Fruit fly (Drosophila melanogaster) whole organism, wandering third instar larva: Measurements from ENCODE around the gene CG31697.

Source experiments
- Abd-B ChIP-seq: fragments of >200 bp; optimal IDR thresholded peaks from 2 replicates; lab custom pipeline; 2017; ENCODE audit warnings: missing biosample characterization, missing genetic modification characterization
- CG32264 ChIP-seq: fragments of 200-800 bp; sonication (Bioruptor generic); optimal IDR thresholded peaks from 2 replicates; lab custom pipeline; 2016; ENCODE audit warnings: missing biosample characterization, missing genetic modification characterization
- CG9705 ChIP-seq: fragments of 200-800 bp; sonication (Bioruptor generic); optimal IDR thresholded peaks from 2 replicates; lab custom pipeline; 2018; ENCODE audit warnings: missing biosample characterization, mild to moderate bottlenecking, missing genetic modification characterization
- CrebA ChIP-seq: fragments of 200-800 bp; sonication (Bioruptor generic); optimal IDR thresholded peaks from 2 replicates; lab custom pipeline; 2016; ENCODE audit warnings: missing biosample characterization, mild to moderate bottlenecking, missing genetic modification characterization, borderline replicate concordance
- Dfd ChIP-seq: fragments of >200 bp; optimal IDR thresholded peaks from 2 replicates; lab custom pipeline; 2017; ENCODE audit warnings: missing biosample characterization, missing genetic modification characterization
- Dif ChIP-seq: fragments of 200-275, 200-300 bp; sonication (Bioruptor generic); optimal IDR thresholded peaks from 2 replicates; lab custom pipeline; 2018; ENCODE audit warnings: missing biosample characterization, missing genetic modification characterization; ENCODE audit not compliant: partially characterized antibody
- GATAd ChIP-seq: sonication (Bioruptor generic); optimal IDR thresholded peaks from 2 replicates; lab custom pipeline; 2016; ENCODE audit warnings: missing biosample characterization, missing genetic modification characterization
- HLH106 ChIP-seq: fragments of 200-800 bp; optimal IDR thresholded peaks from 3 replicates; lab custom pipeline; 2019; ENCODE audit warnings: missing biosample characterization, mild to moderate bottlenecking, missing genetic modification characterization, moderate library complexity
- Hnf4 ChIP-seq: fragments of 200-800 bp; sonication (Bioruptor generic); optimal IDR thresholded peaks from 2 replicates; lab custom pipeline; 2016; ENCODE audit warnings: missing biosample characterization, mild to moderate bottlenecking, missing genetic modification characterization
- Hr78 ChIP-seq: fragments of >200 bp; optimal IDR thresholded peaks from 2 replicates; lab custom pipeline; 2017; ENCODE audit warnings: missing biosample characterization, missing genetic modification characterization
- Hr83 ChIP-seq: fragments of 200-300 bp; sonication (Bioruptor generic); optimal IDR thresholded peaks from 2 replicates; lab custom pipeline; 2016; ENCODE audit warnings: missing biosample characterization, mild to moderate bottlenecking, missing genetic modification characterization, moderate library complexity; ENCODE audit not compliant: poor library complexity, severe bottlenecking
- Jra ChIP-seq: sonication (Bioruptor generic); optimal IDR thresholded peaks from 2 replicates; lab custom pipeline; 2016; ENCODE audit warnings: missing biosample characterization, missing genetic modification characterization
- Mio ChIP-seq: sonication (Bioruptor generic); optimal IDR thresholded peaks from 2 replicates; lab custom pipeline; 2016; ENCODE audit warnings: missing biosample characterization, missing genetic modification characterization
- Myc ChIP-seq: fragments of >200 bp; optimal IDR thresholded peaks from 2 replicates; lab custom pipeline; 2017
- N ChIP-seq: fragments of >200 bp; optimal IDR thresholded peaks from 2 replicates; lab custom pipeline; 2018; ENCODE audit warnings: missing biosample characterization, missing external identifiers, missing genetic modification characterization
- OdsH ChIP-seq: fragments of 200-800 bp; sonication (Bioruptor generic); optimal IDR thresholded peaks from 2 replicates; lab custom pipeline; 2016; ENCODE audit warnings: missing biosample characterization, mild to moderate bottlenecking, missing genetic modification characterization
- Rel ChIP-seq, 2 experiments: fragments of 200-800 bp; sonication (Bioruptor generic) in 1 of 2; optimal IDR thresholded peaks; 2 replicates in 1 of 2; 3 replicates in 1 of 2; lab custom pipeline; 2016 to 2019; ENCODE audit warnings: mild to moderate bottlenecking in 2 of 2, missing biosample characterization in 2 of 2, missing genetic modification characterization in 2 of 2, moderate library complexity in 1 of 2
- Sp1 ChIP-seq: fragments of 200-800 bp; sonication (Bioruptor generic); optimal IDR thresholded peaks from 3 replicates; lab custom pipeline; 2019; ENCODE audit warnings: missing biosample characterization, mild to moderate bottlenecking, missing genetic modification characterization, moderate library complexity
- Vsx2 ChIP-seq: fragments of 200-300, 225-300 bp; sonication (Bioruptor generic); optimal IDR thresholded peaks from 2 replicates; lab custom pipeline; 2018; ENCODE audit warnings: missing biosample characterization, missing genetic modification characterization; ENCODE audit not compliant: partially characterized antibody
- br ChIP-seq: fragments of 200-800 bp; sonication (Bioruptor generic); optimal IDR thresholded peaks from 2 replicates; lab custom pipeline; 2016; ENCODE audit warnings: missing biosample characterization, missing genetic modification characterization
- brk ChIP-seq: fragments of 200-800 bp; sonication (Bioruptor generic); optimal IDR thresholded peaks from 2 replicates; lab custom pipeline; 2016; ENCODE audit warnings: missing biosample characterization, mild to moderate bottlenecking, missing genetic modification characterization
- dl ChIP-seq, 2 experiments: fragments of 175-275, 200-275 bp in 1 of 2; fragments of 200-275 bp in 1 of 2; sonication (Bioruptor generic); optimal IDR thresholded peaks; lab custom pipeline; 2018; ENCODE audit warnings: mild to moderate bottlenecking in 2 of 2, missing biosample characterization in 2 of 2, missing genetic modification characterization in 2 of 2, moderate library complexity in 2 of 2; ENCODE audit not compliant: partially characterized antibody in 2 of 2, insufficient read depth in 1 of 2
- dmrt93B ChIP-seq: fragments of 200-800 bp; sonication (Bioruptor generic); optimal IDR thresholded peaks from 2 replicates; lab custom pipeline; 2018; ENCODE audit warnings: missing biosample characterization, mild to moderate bottlenecking, missing genetic modification characterization
- dsf ChIP-seq: sonication (Bioruptor generic); optimal IDR thresholded peaks from 2 replicates; lab custom pipeline; 2016; ENCODE audit warnings: missing biosample characterization, missing genetic modification characterization, borderline replicate concordance
- ey ChIP-seq: fragments of 200-800 bp; sonication (Bioruptor generic); optimal IDR thresholded peaks from 2 replicates; lab custom pipeline; 2016; ENCODE audit warnings: missing biosample characterization, missing genetic modification characterization
- foxo ChIP-seq, 2 experiments: fragments of 200-800 bp; sonication (Bioruptor generic); optimal IDR thresholded peaks; 2 replicates in 1 of 2; 3 replicates in 1 of 2; lab custom pipeline; 2016 to 2017; ENCODE audit warnings: missing biosample characterization in 2 of 2, missing genetic modification characterization in 2 of 2
- fru ChIP-seq: fragments of 200-800 bp; sonication (Bioruptor generic); optimal IDR thresholded peaks from 3 replicates; lab custom pipeline; 2016; ENCODE audit warnings: missing biosample characterization, mild to moderate bottlenecking, missing genetic modification characterization
- h ChIP-seq: fragments of 200-800 bp; sonication (Bioruptor generic); optimal IDR thresholded peaks from 3 replicates; lab custom pipeline; 2016; ENCODE audit warnings: missing biosample characterization, mild to moderate bottlenecking, missing genetic modification characterization
- jim ChIP-seq: fragments of 175-275, 200-325 bp; sonication (Bioruptor generic); optimal IDR thresholded peaks from 2 replicates; lab custom pipeline; 2016; ENCODE audit warnings: missing biosample characterization, mild to moderate bottlenecking, missing genetic modification characterization
- lola ChIP-seq: fragments of >200 bp; optimal IDR thresholded peaks from 2 replicates; lab custom pipeline; 2017; ENCODE audit warnings: missing biosample characterization, missing genetic modification characterization
- pan ChIP-seq: fragments of >200 bp; optimal IDR thresholded peaks from 2 replicates; lab custom pipeline; 2017
- psq ChIP-seq: fragments of 200-800 bp; sonication (Bioruptor generic); optimal IDR thresholded peaks from 3 replicates; lab custom pipeline; 2017; ENCODE audit warnings: missing biosample characterization, mild to moderate bottlenecking, missing genetic modification characterization, moderate library complexity
- rgr ChIP-seq: fragments of 200-800 bp; sonication (Bioruptor generic); optimal IDR thresholded peaks from 3 replicates; lab custom pipeline; 2016; ENCODE audit warnings: missing biosample characterization, mild to moderate bottlenecking, missing genetic modification characterization
- sage ChIP-seq: fragments of 200-800 bp; sonication (Bioruptor generic); optimal IDR thresholded peaks from 2 replicates; lab custom pipeline; 2016; ENCODE audit warnings: missing biosample characterization, mild to moderate bottlenecking, missing genetic modification characterization
- sv ChIP-seq: fragments of 200-800 bp; sonication (Bioruptor generic); optimal IDR thresholded peaks from 3 replicates; lab custom pipeline; 2016; ENCODE audit warnings: missing biosample characterization, missing genetic modification characterization
- tai ChIP-seq: sonication (Bioruptor generic); optimal IDR thresholded peaks from 2 replicates; lab custom pipeline; 2016; ENCODE audit warnings: missing biosample characterization, missing genetic modification characterization
- usp ChIP-seq: fragments of >200 bp; optimal IDR thresholded peaks from 2 replicates; lab custom pipeline; 2017; ENCODE audit warnings: missing biosample characterization, missing genetic modification characterization
- woc ChIP-seq: sonication (Bioruptor generic); optimal IDR thresholded peaks from 2 replicates; lab custom pipeline; 2016; ENCODE audit warnings: missing biosample characterization, mild to moderate bottlenecking, missing genetic modification characterization

CG31697 gene

DNA sequence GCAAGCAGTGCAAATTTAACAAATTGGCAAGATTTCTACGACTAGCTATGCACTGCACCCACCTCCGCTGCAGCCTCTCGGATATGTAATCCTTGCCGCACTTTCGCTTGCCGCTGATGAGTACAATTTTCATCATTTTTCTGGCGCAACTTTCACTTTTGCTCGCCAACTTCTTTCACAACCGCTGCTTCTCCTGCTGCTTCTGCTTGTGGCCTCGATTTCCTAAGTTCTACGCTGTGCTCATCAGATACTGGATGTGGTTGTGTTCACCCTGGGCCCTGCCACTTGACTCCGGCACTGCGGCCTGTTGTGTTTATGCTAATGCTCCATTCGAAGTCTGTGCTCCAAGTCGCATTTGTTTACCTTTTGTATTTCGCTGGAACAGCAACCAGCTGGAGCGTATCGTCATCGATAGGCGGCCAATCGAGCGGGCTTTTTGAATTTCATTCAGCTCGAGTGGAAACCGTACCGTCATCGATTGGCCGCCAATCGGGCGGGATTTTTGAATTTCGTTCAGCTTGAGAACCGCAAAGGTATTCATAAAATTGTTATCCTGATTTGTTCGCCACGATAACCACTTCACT, 44.8 kb downstream of the CG31697 start, which contains the start of gene Pmvk:
Pmvk (minus strand) TSS at position 357 of the 584 bp plus-strand sequence.
- TF ChIP-seq Rel (GFP tag; optimal IDR thresholded peaks at IDR 0.05; lab: Kevin White, UChicago) (no peak), Rel (tag; optimal IDR thresholded peaks at IDR 0.05; lab: Kevin White, UChicago) (peak; percentile 5), dsf (GFP tag; lab: Kevin White, UChicago) (no peak)

DNA sequence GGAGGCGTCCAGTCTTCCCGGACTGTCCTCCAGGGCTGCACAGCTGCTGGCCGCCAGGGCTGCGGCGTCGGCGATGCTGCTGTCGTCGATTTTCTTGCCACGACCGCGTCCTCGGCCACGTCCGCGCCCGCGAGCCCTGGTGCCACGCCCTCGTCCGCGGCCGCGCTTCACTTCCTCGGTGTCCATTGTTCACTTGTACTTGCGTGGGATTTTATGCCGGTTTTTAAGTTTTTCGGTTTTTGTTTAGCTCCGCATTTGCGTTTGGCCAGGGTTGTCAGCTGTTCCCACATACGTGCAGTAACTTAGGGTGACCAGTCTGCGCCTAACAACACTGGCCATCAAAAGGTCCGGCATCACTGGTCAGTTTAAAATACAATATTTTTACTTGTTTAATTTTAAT, 46.9 kb downstream of the CG31697 start, which contains the start of gene Hakai:
Hakai (minus strand) TSS at position 290 of the 400 bp plus-strand sequence.
- TF ChIP-seq fru (GFP tag; lab: Kevin White, UChicago) (peak; percentile 38), Sp1 (GFP tag; lab: Kevin White, UChicago) (peak; percentile 40), brk (GFP tag; lab: Kevin White, UChicago) (no peak), Jra (GFP tag; lab: Kevin White, UChicago) (peak; percentile 21), dmrt93B (GFP tag; lab: Kevin White, UChicago) (no peak), foxo (GFP tag; optimal IDR thresholded peaks at IDR 0.05; lab: Kevin White, UChicago) (peak in 1 of 2 experiments; percentile 72), Hnf4 (no peak), HLH106 (tag; lab: Kevin White, UChicago) (peak; percentile 48), CG9705 (peak; percentile 34), pan (lab: Kevin White, UChicago) (no peak), woc (GFP tag; lab: Kevin White, UChicago) (no peak), sv (GFP tag; lab: Kevin White, UChicago) (peak; percentile 55), ey (GFP tag; lab: Kevin White, UChicago) (peak; percentile 46), OdsH (GFP tag; lab: Kevin White, UChicago) (no peak), CG32264 (GFP tag; lab: Kevin White, UChicago) (no peak), Myc (lab: Kevin White, UChicago) (no peak), lola (GFP tag; lab: Kevin White, UChicago) (no peak), usp (GFP tag; lab: Kevin White, UChicago) (no peak), h (GFP tag; lab: Kevin White, UChicago) (peak; percentile 60), Dif (GFP tag; lab: Kevin White, UChicago) (no peak), dl (GFP tag; optimal IDR thresholded peaks at IDR 0.05; lab: Kevin White, UChicago; ENCODE audit: insufficient read depth in 1 of 2, partially characterized antibody in 2 of 2) (no peak), br (GFP tag; lab: Kevin White, UChicago) (peak; percentile 16), Vsx2 (GFP tag; lab: Kevin White, UChicago) (no peak), Rel (GFP tag; optimal IDR thresholded peaks at IDR 0.05; lab: Kevin White, UChicago) (no peak), Rel (tag; optimal IDR thresholded peaks at IDR 0.05; lab: Kevin White, UChicago) (peak; percentile 98), rgr (GFP tag; lab: Kevin White, UChicago) (peak; percentile 61), Hr83 (GFP tag; lab: Kevin White, UChicago) (peak; percentile 86), CrebA (no peak), N (no peak), Dfd (no peak), dsf (GFP tag; lab: Kevin White, UChicago) (no peak), sage (GFP tag; lab: Kevin White, UChicago) (no peak), Abd-B (no peak), psq (GFP tag; lab: Kevin White, UChicago) (peak; percentile 34), GATAd (no peak), jim (peak; percentile 18), Mio (GFP tag; lab: Kevin White, UChicago) (no peak), tai (GFP tag; lab: Kevin White, UChicago) (no peak), Hr78 (GFP tag; lab: Kevin White, UChicago) (no peak)
